Fruit fly (Drosophila melanogaster): Measurements from ENCODE around the gene Ripalpha.

DNA sequence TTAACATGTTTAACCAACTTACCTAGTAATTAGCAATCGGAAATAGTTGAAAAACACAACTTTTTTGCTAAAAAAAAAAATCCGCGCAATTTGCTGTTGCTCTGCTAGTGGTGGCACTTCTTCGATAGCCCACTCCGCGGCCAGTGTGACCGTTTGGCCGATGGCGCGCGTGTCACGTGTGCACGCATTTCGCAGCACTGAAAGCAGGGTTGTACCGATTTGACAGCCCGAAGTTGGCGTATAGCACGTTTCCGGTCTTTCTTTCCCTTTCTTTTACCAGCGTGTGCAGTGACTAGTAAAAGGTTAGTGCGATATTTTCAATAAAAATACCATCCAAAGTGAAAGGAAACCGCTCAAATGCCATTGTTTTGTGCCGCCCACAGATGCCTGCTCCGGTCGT lies at the start of gene Ripalpha, which contains the start of gene RpL7:
- TF ChIP-seq CG8159 (tag; optimal IDR thresholded peaks at IDR 0.05) (peak; percentile 68), CG15710 (tag; optimal IDR thresholded peaks at IDR 0.05) (peak; percentile 80), CG9948 (tag; optimal IDR thresholded peaks at IDR 0.05) (peak; percentile 43), Pif1B (GFP tag; optimal IDR thresholded peaks at IDR 0.05) (peak; percentile 76), CG12605 (GFP tag; IDR thresholded peaks at IDR 0.05) (peak; percentile 88), EcR (GFP tag; optimal IDR thresholded peaks at IDR 0.05) (no peak), CG34367 (tag; optimal IDR thresholded peaks at IDR 0.05) (peak; percentile 89), CG17806 (tag; optimal IDR thresholded peaks at IDR 0.05) (peak; percentile 57), CG14655 (GFP tag; optimal IDR thresholded peaks at IDR 0.05) (no peak), CG10348 (GFP tag; IDR thresholded peaks at IDR 0.05) (no peak)

Measured in whole organism, pupa.